Worm (Caenorhabditis elegans) whole organism, early embryonic: ENCODE results near the gene acs-4.

Experiments
- B0310.2 ChIP-seq: sonication (generic microtip); optimal IDR thresholded peaks from 2 replicates; lab custom pipeline; 2016; ENCODE audit warnings: mild to moderate bottlenecking, missing genetic modification characterization, missing compliant biosample characterization
- F13C5.2 ChIP-seq: sonication (generic microtip); optimal IDR thresholded peaks from 2 replicates; lab custom pipeline; 2017; ENCODE audit warnings: mild to moderate bottlenecking, missing genetic modification characterization, inconsistent platforms, missing compliant biosample characterization
- aly-1 ChIP-seq: sonication (generic microtip); optimal IDR thresholded peaks from 2 replicates; lab custom pipeline; 2016; ENCODE audit warnings: missing genetic modification characterization, missing compliant biosample characterization
- ama-1 ChIP-seq: fragments of 150-350 bp; optimal IDR thresholded peaks from 2 replicates; lab custom pipeline; 2014
- ceh-36 ChIP-seq: sonication (generic microtip); optimal IDR thresholded peaks from 2 replicates; lab custom pipeline; 2016; ENCODE audit warnings: missing genetic modification characterization, inconsistent platforms, missing compliant biosample characterization
- ets-7 ChIP-seq: sonication (generic microtip); optimal IDR thresholded peaks from 2 replicates; lab custom pipeline; 2016; ENCODE audit warnings: missing genotype, missing genetic modification characterization, missing compliant biosample characterization
- flt-1 ChIP-seq: fragments of 200-800 bp; sonication (Bioruptor generic); IDR thresholded peaks from 2 replicates; pipeline ENCODE4 v1.3.6; 2022; ENCODE audit warnings: missing genetic modification characterization, missing compliant biosample characterization
- hmbx-1 ChIP-seq: sonication (generic microtip); optimal IDR thresholded peaks from 2 replicates; lab custom pipeline; 2016; ENCODE audit warnings: mild to moderate bottlenecking, missing genetic modification characterization, missing compliant biosample characterization
- pes-1 ChIP-seq: fragments of 200-800 bp; sonication (Bioruptor generic); IDR thresholded peaks from 2 replicates; pipeline ENCODE4 v1.3.6; 2022; ENCODE audit warnings: missing genetic modification reagents, missing genetic modification characterization, missing compliant biosample characterization
- scrt-1 ChIP-seq: fragments of 200-800 bp; sonication (Bioruptor generic); IDR thresholded peaks from 2 replicates; pipeline ENCODE4 v1.3.6; 2022; ENCODE audit warnings: missing genetic modification characterization, missing compliant biosample characterization
- tbx-11 ChIP-seq: fragments of 200-800 bp; sonication (Bioruptor generic); IDR thresholded peaks from 2 replicates; pipeline ENCODE4 v1.3.6; 2022; ENCODE audit warnings: missing genetic modification characterization, missing compliant biosample characterization

DNA sequence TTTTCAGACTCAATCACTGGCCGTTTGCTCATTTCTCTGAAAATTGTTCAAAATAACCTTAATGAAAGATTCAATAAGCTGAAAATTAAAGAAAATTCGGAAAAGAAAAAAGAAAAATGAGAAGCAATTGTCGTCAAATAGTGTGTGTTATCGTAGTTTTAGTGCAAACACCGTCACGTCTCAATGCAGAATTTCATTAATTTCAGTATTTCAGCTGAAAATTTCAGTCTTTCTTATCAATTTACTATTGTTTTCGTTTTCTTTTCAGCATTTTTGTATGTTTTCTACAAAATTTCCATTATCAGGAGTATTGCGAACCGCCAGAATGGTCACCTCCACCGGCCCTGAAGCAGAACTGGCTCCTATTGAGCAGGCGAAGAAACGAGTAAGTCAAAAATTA is 44.8 kb upstream of the acs-4 start, which contains the start of the genes B0280.9 and rpia-1:
- TF ChIP-seq flt-1 = no peak
- TF ChIP-seq scrt-1 (GFP tag; lab: Robert Waterston, UW) = no peak
- no peak for TF ChIP-seq tbx-11
- TF ChIP-seq B0310.2 = no peak
- no peak for TF ChIP-seq ets-7 (tag; lab: Kevin White, UChicago)
- no peak for TF ChIP-seq ama-1
- TF ChIP-seq hmbx-1 (tag; lab: Kevin White, UChicago) = no peak
- no peak for TF ChIP-seq F13C5.2 (tag; lab: Kevin White, UChicago)
- TF ChIP-seq aly-1 = no peak
- TF ChIP-seq ceh-36 (tag; lab: Kevin White, UChicago) = no peak
- no peak for TF ChIP-seq pes-1
